Worm (Caenorhabditis elegans) whole organism, midembryonic: ENCODE measurements around the gene F23D12.11.
"Not testable (repeated sequence)": the region's sequence is repeated elsewhere in the genome, so short reads cannot be mapped to it uniquely, and the experiment has no call there.

Experiments used
- T22C8.4 ChIP-seq: fragments of 200-800 bp; sonication (Bioruptor generic); IDR thresholded peaks from 2 replicates; pipeline ENCODE4 v1.3.6; 2022; ENCODE audit warnings: missing genetic modification characterization, missing compliant biosample characterization
- cog-1 ChIP-seq: sonication (generic microtip); optimal IDR thresholded peaks from 2 replicates; lab custom pipeline; 2016; ENCODE audit warnings: missing genetic modification characterization, missing compliant biosample characterization
- flt-1 ChIP-seq: fragments of 200-800 bp; sonication (Bioruptor generic); IDR thresholded peaks from 2 replicates; pipeline ENCODE4 v1.3.6; 2022; ENCODE audit warnings: missing genetic modification characterization, missing compliant biosample characterization
- klf-2 ChIP-seq: fragments of 200-800 bp; sonication (Bioruptor generic); conservative IDR thresholded peaks from 2 replicates; pipeline ENCODE4 v1.3.6; 2022; ENCODE audit warnings: missing genetic modification reagents, missing genetic modification characterization, missing compliant biosample characterization
- med-1 ChIP-seq: sonication (generic microtip); optimal IDR thresholded peaks from 2 replicates; lab custom pipeline; 2017; ENCODE audit warnings: missing genetic modification characterization, mild to moderate bottlenecking, missing compliant biosample characterization, antibody characterized with exemption, missing genetic modification reagents; ENCODE audit not compliant: insufficient read depth
- ref-1 ChIP-seq: fragments of 200-800 bp; sonication (Bioruptor generic); conservative IDR thresholded peaks from 2 replicates; pipeline ENCODE4 v1.3.6; 2022; ENCODE audit warnings: missing genetic modification reagents, missing genetic modification characterization, missing compliant biosample characterization
- tab-1 ChIP-seq: fragments of 200-800 bp; sonication (Bioruptor generic); IDR thresholded peaks from 2 replicates; pipeline ENCODE4 v1.3.6; 2022; ENCODE audit warnings: missing genetic modification characterization, missing compliant biosample characterization
- ztf-23 ChIP-seq: fragments of 200-800 bp; sonication (Bioruptor generic); IDR thresholded peaks from 2 replicates; pipeline ENCODE4 v1.3.6; 2022; ENCODE audit warnings: missing genetic modification reagents, missing genetic modification characterization, missing compliant biosample characterization
- ztf-29 ChIP-seq: fragments of 200-800 bp; sonication (Bioruptor generic); IDR thresholded peaks from 2 replicates; pipeline ENCODE4 v1.3.6; 2022; ENCODE audit warnings: missing genetic modification reagents, missing genetic modification characterization, missing compliant biosample characterization

- not testable (repeated sequence) for TF ChIP-seq klf-2; ztf-29 (GFP tag; lab: Robert Waterston, UW); T22C8.4 (GFP tag; lab: Robert Waterston, UW); ztf-23 (GFP tag; lab: Robert Waterston, UW); tab-1 (GFP tag; lab: Robert Waterston, UW); ref-1 (GFP tag; lab: Robert Waterston, UW); med-1 (GFP tag; lab: Kevin White, UChicago); cog-1 (tag; lab: Kevin White, UChicago)
- TF ChIP-seq flt-1 (GFP tag; lab: Robert Waterston, UW), result peak; percentile 29; the same call in 1 of the 2 replicates
These were observed 36.8 kb downstream of the F23D12.11 start for ce11 chrX:14387752-14388151.
